Worm (Caenorhabditis elegans) whole organism, young adult: ENCODE measurements around the gene T22E5.1.
A peak's percentile ranks its signal among the peaks of the same experiment; 100 is the strongest.

Experiments used
- C17E4.6 ChIP-seq: fragments of 200-800 bp; sonication (Bioruptor generic); IDR thresholded peaks from 2 replicates; pipeline ENCODE4 v1.3.6; 2022; ENCODE audit warnings: missing genetic modification reagents, missing genetic modification characterization, missing compliant biosample characterization
- F22D6.2 ChIP-seq: sonication (generic microtip); optimal IDR thresholded peaks from 2 replicates; lab custom pipeline; 2016; ENCODE audit warnings: mild to moderate bottlenecking, missing genetic modification characterization, missing compliant biosample characterization
- F37B4.10 ChIP-seq: fragments of 200-800 bp; sonication (Bioruptor generic); IDR thresholded peaks from 2 replicates; pipeline ENCODE4 v1.3.6; 2022; ENCODE audit warnings: missing genetic modification characterization, missing compliant biosample characterization
- F39B2.1 ChIP-seq: fragments of 200-800 bp; sonication (Bioruptor generic); IDR thresholded peaks from 2 replicates; pipeline ENCODE4 v1.3.6; 2022; ENCODE audit warnings: missing genetic modification reagents, missing genetic modification characterization, missing compliant biosample characterization
- F52B5.7 ChIP-seq: sonication (generic microtip); optimal IDR thresholded peaks from 2 replicates; lab custom pipeline; 2016; ENCODE audit warnings: mild to moderate bottlenecking, missing genetic modification characterization, missing compliant biosample characterization
- F55B11.4 ChIP-seq: sonication (generic microtip); optimal IDR thresholded peaks from 2 replicates; lab custom pipeline; 2016; ENCODE audit warnings: missing compliant biosample characterization, missing genetic modification characterization, borderline replicate concordance; ENCODE audit not compliant: insufficient read depth
- T07F8.4 ChIP-seq: sonication (generic microtip); optimal IDR thresholded peaks from 2 replicates; lab custom pipeline; 2016; ENCODE audit warnings: mild to moderate bottlenecking, missing genetic modification characterization, moderate library complexity, missing compliant biosample characterization
- Y53G8AR.9 ChIP-seq: fragments of 200-800 bp; sonication (Bioruptor generic); conservative IDR thresholded peaks from 2 replicates; pipeline ENCODE4 v1.3.6; 2022; ENCODE audit warnings: missing genetic modification reagents, missing genetic modification characterization, missing compliant biosample characterization
- Y67H2A.10 ChIP-seq: fragments of 200-800 bp; sonication (Bioruptor generic); conservative IDR thresholded peaks from 2 replicates; pipeline ENCODE4 v1.3.6; 2022; ENCODE audit warnings: missing genetic modification reagents, missing genetic modification characterization, missing compliant biosample characterization
- aptf-2 ChIP-seq: fragments of 200-800 bp; sonication (Bioruptor generic); conservative IDR thresholded peaks from 2 replicates; pipeline ENCODE4 v1.3.6; 2022; ENCODE audit warnings: missing genetic modification reagents, missing genetic modification characterization, missing compliant biosample characterization
- aptf-3 ChIP-seq: fragments of 200-800 bp; sonication (Bioruptor generic); IDR thresholded peaks from 2 replicates; pipeline ENCODE4 v1.3.6; 2022; ENCODE audit warnings: missing genetic modification characterization, missing compliant biosample characterization
- atf-7 ChIP-seq: sonication (generic microtip); optimal IDR thresholded peaks from 2 replicates; lab custom pipeline; 2017; ENCODE audit warnings: mild to moderate bottlenecking, missing genetic modification characterization, missing compliant biosample characterization
- athp-1 ChIP-seq: sonication (generic microtip); optimal IDR thresholded peaks from 2 replicates; lab custom pipeline; 2017; ENCODE audit warnings: mild to moderate bottlenecking, missing genetic modification characterization, missing compliant biosample characterization
- bed-2 ChIP-seq: fragments of 200-800 bp; sonication (Bioruptor generic); IDR thresholded peaks from 2 replicates; pipeline ENCODE4 v1.3.6; 2022; ENCODE audit warnings: missing genetic modification reagents, missing genetic modification characterization, missing compliant biosample characterization
- ceh-40 ChIP-seq: fragments of 200-800 bp; sonication (Bioruptor generic); IDR thresholded peaks from 2 replicates; pipeline ENCODE4 v1.3.6; 2022; ENCODE audit warnings: missing genetic modification characterization, missing compliant biosample characterization
- ceh-79 ChIP-seq: sonication (generic microtip); optimal IDR thresholded peaks from 2 replicates; lab custom pipeline; 2017; ENCODE audit warnings: mild to moderate bottlenecking, missing genetic modification characterization, missing compliant biosample characterization
- ceh-91 ChIP-seq: fragments of 200-800 bp; sonication (Bioruptor generic); IDR thresholded peaks from 2 replicates; pipeline ENCODE4 v1.3.6; 2022; ENCODE audit warnings: missing genetic modification reagents, missing genetic modification characterization, missing compliant biosample characterization
- chd-7 ChIP-seq: sonication (generic microtip); optimal IDR thresholded peaks from 2 replicates; lab custom pipeline; 2016; ENCODE audit warnings: mild to moderate bottlenecking, missing genetic modification characterization, moderate library complexity, missing compliant biosample characterization
- efl-1 ChIP-seq: fragments of 150-350 bp; optimal IDR thresholded peaks from 2 replicates; lab custom pipeline; 2014; ENCODE audit warnings: missing biosample characterization, missing genetic modification reagents, missing genetic modification characterization
- egrh-3 ChIP-seq: fragments of 200-800 bp; sonication (Bioruptor generic); IDR thresholded peaks from 2 replicates; pipeline ENCODE4 v1.3.6; 2022; ENCODE audit warnings: missing genetic modification reagents, missing genetic modification characterization, missing compliant biosample characterization
- ekl-4 ChIP-seq: fragments of 200-800 bp; sonication (Bioruptor generic); IDR thresholded peaks from 2 replicates; pipeline ENCODE4 v1.3.6; 2022; ENCODE audit warnings: missing genetic modification reagents, missing genetic modification characterization, missing compliant biosample characterization
- fkh-3 ChIP-seq: sonication (generic microtip); optimal IDR thresholded peaks from 2 replicates; lab custom pipeline; 2016; ENCODE audit warnings: mild to moderate bottlenecking, missing genetic modification characterization, missing compliant biosample characterization
- gei-17 ChIP-seq: fragments of 200-800 bp; sonication (Bioruptor generic); optimal IDR thresholded peaks from 2 replicates; lab custom pipeline; 2018; ENCODE audit warnings: mild to moderate bottlenecking, missing genetic modification characterization, missing compliant biosample characterization
- him-1 ChIP-seq: sonication (generic microtip); optimal IDR thresholded peaks from 2 replicates; lab custom pipeline; 2016; ENCODE audit warnings: missing genotype, missing genetic modification reagents, missing genetic modification characterization, missing compliant biosample characterization
- let-526 ChIP-seq: fragments of 200-800 bp; sonication (Bioruptor generic); IDR thresholded peaks from 2 replicates; pipeline ENCODE4 v1.3.6; 2022; ENCODE audit warnings: missing genetic modification reagents, missing genetic modification characterization, missing compliant biosample characterization
- madf-3 ChIP-seq: fragments of 200-800 bp; sonication (Bioruptor generic); IDR thresholded peaks from 2 replicates; pipeline ENCODE4 v1.3.6; 2022; ENCODE audit warnings: missing genetic modification reagents, missing genetic modification characterization, missing compliant biosample characterization
- madf-8 ChIP-seq: fragments of 200-800 bp; sonication (Bioruptor generic); conservative IDR thresholded peaks from 2 replicates; pipeline ENCODE4 v1.3.6; 2022; ENCODE audit warnings: missing genetic modification reagents, missing genetic modification characterization, missing compliant biosample characterization
- nhr-80 ChIP-seq: sonication (generic microtip); optimal IDR thresholded peaks from 2 replicates; lab custom pipeline; 2016; ENCODE audit warnings: missing genetic modification characterization, missing compliant biosample characterization
- rec-8 ChIP-seq, 2 experiments: sonication (generic microtip); optimal IDR thresholded peaks; 2 replicates each; lab custom pipeline; 2016; ENCODE audit warnings: mild to moderate bottlenecking in 2 of 2, missing genetic modification characterization in 2 of 2, missing genetic modification reagents in 2 of 2, missing genotype in 2 of 2, missing biosample characterization in 1 of 2, missing compliant biosample characterization in 1 of 2, moderate library complexity in 1 of 2
- repo-1 ChIP-seq: sonication (generic microtip); optimal IDR thresholded peaks from 2 replicates; lab custom pipeline; 2017; ENCODE audit warnings: mild to moderate bottlenecking, missing genetic modification characterization, missing compliant biosample characterization
- rpc-1 ChIP-seq, 2 experiments: fragments of 150-350 bp in 1 of 2; sonication (generic microtip) in 1 of 2; optimal IDR thresholded peaks; 2 replicates each; lab custom pipeline; 2014 to 2018; ENCODE audit warnings: missing biosample characterization in 1 of 2, missing genetic modification characterization in 1 of 2, missing genetic modification reagents in 1 of 2, missing genotype in 1 of 2
- snpc-3.4 ChIP-seq: sonication (generic microtip); optimal IDR thresholded peaks from 2 replicates; lab custom pipeline; 2017; ENCODE audit warnings: missing genetic modification characterization, mild to moderate bottlenecking, missing compliant biosample characterization, antibody characterized with exemption, moderate library complexity, missing genotype, missing genetic modification reagents
- unc-130 ChIP-seq: sonication (generic microtip); optimal IDR thresholded peaks from 2 replicates; lab custom pipeline; 2016; ENCODE audit warnings: missing genetic modification reagents, missing genetic modification characterization, missing compliant biosample characterization
- ztf-25 ChIP-seq: fragments of 200-800 bp; sonication (Bioruptor generic); IDR thresholded peaks from 2 replicates; pipeline ENCODE4 v1.3.6; 2022; ENCODE audit warnings: missing genetic modification reagents, missing genetic modification characterization, missing compliant biosample characterization
- ztf-28 ChIP-seq: fragments of 200-800 bp; sonication (Bioruptor generic); IDR thresholded peaks from 2 replicates; pipeline ENCODE4 v1.3.6; 2022; ENCODE audit warnings: missing genetic modification reagents, missing genetic modification characterization, missing compliant biosample characterization

The T22E5.1 gene

ce11 chrX:6427147-6427546 is 14.5 kb downstream of the T22E5.1 start (continued):
- TF ChIP-seq F39B2.1 (GFP tag; lab: Robert Waterston, UW) (no peak), athp-1 (tag; lab: Kevin White, UChicago) (no peak), aptf-2 (GFP tag; lab: Robert Waterston, UW) (no peak), aptf-3 (no peak), ztf-25 (GFP tag; lab: Robert Waterston, UW) (0 out of 2 replicates have a peak, but pooled peaks have one; percentile 9), ceh-91 (no peak), F37B4.10 (GFP tag; lab: Robert Waterston, UW) (no peak)

- no peak for TF ChIP-seq rpc-1 (optimal IDR thresholded peaks at IDR 0.05; lab: Kevin White, UChicago)
- TF ChIP-seq rpc-1 (tag; optimal IDR thresholded peaks at IDR 0.05; lab: Kevin White, UChicago), result no peak
- no peak for TF ChIP-seq let-526
- no peak for TF ChIP-seq ceh-40 (GFP tag; lab: Robert Waterston, UW)
- peak; percentile 55 for TF ChIP-seq nhr-80 (tag; lab: Kevin White, UChicago)
Measured at ce11 chrX:6429552-6429951, 16.9 kb downstream of the T22E5.1 start.

- TF ChIP-seq F37B4.10 (GFP tag; lab: Robert Waterston, UW) (no peak), T07F8.4 (no peak)
Measured at ce11 chrX:6430510-6430909, 17.8 kb downstream of the T22E5.1 start, which contains the start of gene ctsa-2. TSS of gene ctsa-2 (minus strand) at chrX:6430610.

- TF ChIP-seq egrh-3, result no peak
- TF ChIP-seq Y53G8AR.9 (GFP tag; lab: Robert Waterston, UW), result no peak
- TF ChIP-seq T07F8.4, result no peak
- TF ChIP-seq F52B5.7 (tag; lab: Kevin White, UChicago), result no peak
- no peak for TF ChIP-seq ztf-28
- no peak for TF ChIP-seq madf-8
- no peak for TF ChIP-seq ekl-4
- no peak for TF ChIP-seq atf-7 (tag; lab: Kevin White, UChicago)
- TF ChIP-seq repo-1, result no peak
- TF ChIP-seq efl-1 (GFP tag; lab: Kevin White, UChicago), result no peak
- TF ChIP-seq ztf-25 (GFP tag; lab: Robert Waterston, UW), result no peak
- no peak for TF ChIP-seq C17E4.6 (GFP tag; lab: Robert Waterston, UW)
- no peak for TF ChIP-seq unc-130 (GFP tag; lab: Kevin White, UChicago)
- TF ChIP-seq ceh-79 (tag; lab: Kevin White, UChicago), result no peak
- no peak for TF ChIP-seq snpc-3.4 (tag; lab: Kevin White, UChicago)
- TF ChIP-seq bed-2 (GFP tag; lab: Robert Waterston, UW), result no peak
- TF ChIP-seq, all 124 proteins: peak for 0
Measured at ce11 chrX:6433688-6434087, 21.0 kb downstream of the T22E5.1 start, which contains the start of gene K10C2.2. TSS of gene K10C2.2 (minus strand) at chrX:6433788.

- TF ChIP-seq fkh-3 (tag; lab: Kevin White, UChicago) (no peak), madf-3 (no peak), rec-8 (tag; optimal IDR thresholded peaks at IDR 0.05; lab: Kevin White, UChicago) (no peak), chd-7 (tag; lab: Kevin White, UChicago) (no peak), him-1 (no peak), F55B11.4 (no peak), gei-17 (GFP tag; lab: Kevin White, UChicago) (no peak), Y67H2A.10 (no peak), F22D6.2 (tag; lab: Kevin White, UChicago) (no peak), atf-7 (tag; lab: Kevin White, UChicago) (no peak)
Measured at ce11 chrX:6435812-6436211, 23.1 kb downstream of the T22E5.1 start.
